Worm (Caenorhabditis elegans): ENCODE results near the gene K02F3.2.

ce11 chrIII:859898-860297 lies 14.3 kb downstream of the K02F3.2 start, which contains the start of gene exos-4.2:
- TF ChIP-seq nhr-237 (tag; optimal IDR thresholded peaks at IDR 0.05): no peak
- no peak for TF ChIP-seq unc-130 (tag; optimal IDR thresholded peaks at IDR 0.05)
